Worm (Caenorhabditis elegans) whole organism, young adult: ENCODE data around the gene kel-10.

Source experiments
- B0019.2 ChIP-seq: fragments of 200-800 bp; sonication (Bioruptor generic); conservative IDR thresholded peaks from 2 replicates; pipeline ENCODE4 v1.3.6; 2022; ENCODE audit warnings: missing genetic modification reagents, missing genetic modification characterization, missing compliant biosample characterization
- B0261.1 ChIP-seq: sonication (generic microtip); optimal IDR thresholded peaks from 2 replicates; lab custom pipeline; 2016; ENCODE audit warnings: mild to moderate bottlenecking, missing genetic modification characterization, moderate library complexity, missing compliant biosample characterization
- B0336.3 ChIP-seq: fragments of 200-800 bp; sonication (Bioruptor generic); IDR thresholded peaks from 2 replicates; pipeline ENCODE4 v1.3.6; 2022; ENCODE audit warnings: missing genetic modification characterization, missing compliant biosample characterization
- D2030.7 ChIP-seq: fragments of 200-800 bp; sonication (Bioruptor generic); IDR thresholded peaks from 2 replicates; pipeline ENCODE4 v1.3.6; 2022; ENCODE audit warnings: missing genetic modification reagents, missing genetic modification characterization, missing compliant biosample characterization
- F10E7.11 ChIP-seq: sonication (generic microtip); optimal IDR thresholded peaks from 2 replicates; lab custom pipeline; 2017; ENCODE audit warnings: mild to moderate bottlenecking, missing genetic modification characterization, moderate library complexity, missing compliant biosample characterization
- F22D6.2 ChIP-seq: sonication (generic microtip); optimal IDR thresholded peaks from 2 replicates; lab custom pipeline; 2016; ENCODE audit warnings: mild to moderate bottlenecking, missing genetic modification characterization, missing compliant biosample characterization
- F33H1.4 ChIP-seq: fragments of 200-800 bp; sonication (Bioruptor generic); IDR thresholded peaks from 2 replicates; pipeline ENCODE4 v1.3.6; 2022; ENCODE audit warnings: missing genetic modification reagents, missing genetic modification characterization, missing compliant biosample characterization
- F39B2.1 ChIP-seq: fragments of 200-800 bp; sonication (Bioruptor generic); IDR thresholded peaks from 2 replicates; pipeline ENCODE4 v1.3.6; 2022; ENCODE audit warnings: missing genetic modification reagents, missing genetic modification characterization, missing compliant biosample characterization
- K11D2.4 ChIP-seq: fragments of 200-800 bp; sonication (Bioruptor generic); IDR thresholded peaks from 2 replicates; pipeline ENCODE4 v1.3.6; 2022; ENCODE audit warnings: missing genetic modification reagents, missing genetic modification characterization, missing compliant biosample characterization
- Y53G8AR.9 ChIP-seq: fragments of 200-800 bp; sonication (Bioruptor generic); conservative IDR thresholded peaks from 2 replicates; pipeline ENCODE4 v1.3.6; 2022; ENCODE audit warnings: missing genetic modification reagents, missing genetic modification characterization, missing compliant biosample characterization
- ZK185.1 ChIP-seq: sonication (generic microtip); optimal IDR thresholded peaks from 2 replicates; lab custom pipeline; 2016; ENCODE audit warnings: mild to moderate bottlenecking, missing genetic modification characterization, missing compliant biosample characterization; ENCODE audit not compliant: poor library complexity, severe bottlenecking
- akir-1 ChIP-seq: fragments of 200-800 bp; sonication (Bioruptor generic); optimal IDR thresholded peaks from 2 replicates; lab custom pipeline; 2018; ENCODE audit warnings: mild to moderate bottlenecking, missing genetic modification characterization, moderate library complexity, missing compliant biosample characterization
- attf-5 ChIP-seq: fragments of 200-800 bp; sonication (Bioruptor generic); optimal IDR thresholded peaks from 2 replicates; lab custom pipeline; 2018; ENCODE audit warnings: mild to moderate bottlenecking, missing genetic modification characterization, missing compliant biosample characterization
- attf-6 ChIP-seq: fragments of 200-800 bp; sonication (Bioruptor generic); IDR thresholded peaks from 2 replicates; pipeline ENCODE4 v1.3.6; 2022; ENCODE audit warnings: missing genetic modification reagents, missing genetic modification characterization, missing compliant biosample characterization
- bed-2 ChIP-seq: fragments of 200-800 bp; sonication (Bioruptor generic); IDR thresholded peaks from 2 replicates; pipeline ENCODE4 v1.3.6; 2022; ENCODE audit warnings: missing genetic modification reagents, missing genetic modification characterization, missing compliant biosample characterization
- ccch-3 ChIP-seq: fragments of 200-800 bp; sonication (Bioruptor generic); optimal IDR thresholded peaks from 2 replicates; lab custom pipeline; 2018; ENCODE audit warnings: mild to moderate bottlenecking, missing genetic modification characterization, missing compliant biosample characterization
- dpff-1 ChIP-seq: sonication (generic microtip); optimal IDR thresholded peaks from 2 replicates; lab custom pipeline; 2017; ENCODE audit warnings: mild to moderate bottlenecking, missing genetic modification characterization, missing compliant biosample characterization
- efl-1 ChIP-seq: fragments of 150-350 bp; optimal IDR thresholded peaks from 2 replicates; lab custom pipeline; 2014; ENCODE audit warnings: missing biosample characterization, missing genetic modification reagents, missing genetic modification characterization
- egl-18 ChIP-seq: fragments of 200-800 bp; sonication (Bioruptor generic); IDR thresholded peaks from 2 replicates; pipeline ENCODE4 v1.3.6; 2022; ENCODE audit warnings: missing genetic modification reagents, missing genetic modification characterization, missing compliant biosample characterization
- egl-44 ChIP-seq: fragments of 200-800 bp; sonication (Bioruptor generic); IDR thresholded peaks from 2 replicates; pipeline ENCODE4 v1.3.6; 2022; ENCODE audit warnings: missing genetic modification reagents, missing genetic modification characterization, missing compliant biosample characterization
- fkh-3 ChIP-seq: sonication (generic microtip); optimal IDR thresholded peaks from 2 replicates; lab custom pipeline; 2016; ENCODE audit warnings: mild to moderate bottlenecking, missing genetic modification characterization, missing compliant biosample characterization
- him-1 ChIP-seq: sonication (generic microtip); optimal IDR thresholded peaks from 2 replicates; lab custom pipeline; 2016; ENCODE audit warnings: missing genotype, missing genetic modification reagents, missing genetic modification characterization, missing compliant biosample characterization
- hlh-12 ChIP-seq: sonication (generic microtip); optimal IDR thresholded peaks from 2 replicates; lab custom pipeline; 2016; ENCODE audit warnings: missing genetic modification characterization, missing compliant biosample characterization
- hmg-20 ChIP-seq: fragments of 200-800 bp; sonication (Bioruptor generic); IDR thresholded peaks from 2 replicates; pipeline ENCODE4 v1.3.6; 2022; ENCODE audit warnings: missing genetic modification reagents, missing genetic modification characterization, missing compliant biosample characterization
- lag-1 ChIP-seq: fragments of 200-800 bp; sonication (Bioruptor generic); IDR thresholded peaks from 2 replicates; pipeline ENCODE4 v1.3.6; 2022; ENCODE audit warnings: missing genetic modification reagents, missing genetic modification characterization, missing compliant biosample characterization
- lin-54 ChIP-seq: fragments of 200-800 bp; sonication (Bioruptor generic); optimal IDR thresholded peaks from 2 replicates; lab custom pipeline; 2018; ENCODE audit warnings: mild to moderate bottlenecking, missing genetic modification characterization, missing compliant biosample characterization
- lsl-1 ChIP-seq: fragments of 200-800 bp; sonication (Bioruptor generic); optimal IDR thresholded peaks from 2 replicates; lab custom pipeline; 2018; ENCODE audit warnings: mild to moderate bottlenecking, missing genetic modification characterization, moderate library complexity, missing compliant biosample characterization
- madf-10 ChIP-seq: sonication (generic microtip); optimal IDR thresholded peaks from 2 replicates; lab custom pipeline; 2016; ENCODE audit warnings: mild to moderate bottlenecking, missing genetic modification characterization, missing compliant biosample characterization
- madf-6 ChIP-seq: fragments of 200-800 bp; sonication (Bioruptor generic); IDR thresholded peaks from 2 replicates; pipeline ENCODE4 v1.3.6; 2022; ENCODE audit warnings: missing genetic modification reagents, missing genetic modification characterization, missing compliant biosample characterization
- madf-8 ChIP-seq: fragments of 200-800 bp; sonication (Bioruptor generic); conservative IDR thresholded peaks from 2 replicates; pipeline ENCODE4 v1.3.6; 2022; ENCODE audit warnings: missing genetic modification reagents, missing genetic modification characterization, missing compliant biosample characterization
- nfya-2 ChIP-seq: fragments of 200-800 bp; sonication (Bioruptor generic); IDR thresholded peaks from 2 replicates; pipeline ENCODE4 v1.3.6; 2022; ENCODE audit warnings: missing genetic modification reagents, missing genetic modification characterization, missing compliant biosample characterization
- nhr-120 ChIP-seq: fragments of 200-800 bp; sonication (Bioruptor generic); IDR thresholded peaks from 2 replicates; pipeline ENCODE4 v1.3.6; 2022; ENCODE audit warnings: missing genetic modification characterization, missing compliant biosample characterization
- pha-4 ChIP-seq: fragments of 150-350 bp; sonication (generic microtip); optimal IDR thresholded peaks from 2 replicates; lab custom pipeline; 2014; ENCODE audit warnings: missing biosample characterization, missing genetic modification reagents, missing genetic modification characterization
- rcor-1 ChIP-seq: fragments of 200-800 bp; sonication (Bioruptor generic); IDR thresholded peaks from 2 replicates; pipeline ENCODE4 v1.3.6; 2022; ENCODE audit warnings: missing genetic modification reagents, missing genetic modification characterization, missing compliant biosample characterization
- rpc-1 ChIP-seq, 2 experiments: fragments of 150-350 bp in 1 of 2; sonication (generic microtip) in 1 of 2; optimal IDR thresholded peaks; 2 replicates each; lab custom pipeline; 2014 to 2018; ENCODE audit warnings: missing biosample characterization in 1 of 2, missing genetic modification characterization in 1 of 2, missing genetic modification reagents in 1 of 2, missing genotype in 1 of 2
- sea-2 ChIP-seq: fragments of 200-800 bp; sonication (Bioruptor generic); IDR thresholded peaks from 2 replicates; pipeline ENCODE4 v1.3.6; 2022; ENCODE audit warnings: missing genetic modification characterization, missing compliant biosample characterization
- snpc-1.1 ChIP-seq: sonication (generic microtip); optimal IDR thresholded peaks from 2 replicates; lab custom pipeline; 2017; ENCODE audit warnings: missing genetic modification characterization, mild to moderate bottlenecking, missing compliant biosample characterization, antibody characterized with exemption, moderate library complexity, missing genotype, missing genetic modification reagents; ENCODE audit not compliant: insufficient read depth
- snpc-4 ChIP-seq, 5 experiments: fragments of 150-350 bp in 1 of 5; sonication (generic microtip) in 4 of 5; optimal IDR thresholded peaks; 2 replicates each; lab custom pipeline; 2014 to 2018; ENCODE audit warnings: missing genetic modification characterization in 5 of 5, missing biosample characterization in 3 of 5, antibody characterized with exemption in 2 of 5, mild to moderate bottlenecking in 2 of 5, missing compliant biosample characterization in 2 of 5, missing genotype in 2 of 5, moderate library complexity in 2 of 5, missing genetic modification reagents in 1 of 5
- unc-130 ChIP-seq: sonication (generic microtip); optimal IDR thresholded peaks from 2 replicates; lab custom pipeline; 2016; ENCODE audit warnings: missing genetic modification reagents, missing genetic modification characterization, missing compliant biosample characterization
- unc-62 ChIP-seq: fragments of 150-350 bp; optimal IDR thresholded peaks from 2 replicates; lab custom pipeline; 2014; ENCODE audit warnings: missing biosample characterization, missing genetic modification reagents, missing genetic modification characterization
- zim-3 ChIP-seq: sonication (generic microtip); optimal IDR thresholded peaks from 2 replicates; lab custom pipeline; 2017; ENCODE audit warnings: mild to moderate bottlenecking, missing genetic modification characterization, moderate library complexity, missing compliant biosample characterization
- ztf-26 ChIP-seq: sonication (generic microtip); optimal IDR thresholded peaks from 2 replicates; lab custom pipeline; 2017; ENCODE audit warnings: missing genetic modification characterization, missing compliant biosample characterization
- ztf-6 ChIP-seq: fragments of 200-800 bp; sonication (Bioruptor generic); IDR thresholded peaks from 2 replicates; pipeline ENCODE4 v1.3.6; 2022; ENCODE audit warnings: missing genetic modification reagents, missing genetic modification characterization, missing compliant biosample characterization

The kel-10 gene

ce11 chrIII:10088508-10088981, 12.7 kb downstream of the kel-10 start, which contains the start of gene hal-2:
Gene hal-2 (minus strand): TSS chrIII:10088931.
- TF ChIP-seq sea-2 (GFP tag; lab: Robert Waterston, UW) (no peak), K11D2.4 (GFP tag; lab: Robert Waterston, UW) (no peak), nhr-120 (GFP tag; lab: Robert Waterston, UW) (no peak), F10E7.11 (tag; lab: Kevin White, UChicago) (no peak), rpc-1 (optimal IDR thresholded peaks at IDR 0.05; lab: Kevin White, UChicago) (no peak), rpc-1 (tag; optimal IDR thresholded peaks at IDR 0.05; lab: Kevin White, UChicago) (no peak), hmg-20 (GFP tag; lab: Robert Waterston, UW) (no peak), F22D6.2 (tag; lab: Kevin White, UChicago) (no peak), efl-1 (GFP tag; lab: Kevin White, UChicago) (peak; percentile 71), nfya-2 (no peak), zim-3 (tag; lab: Kevin White, UChicago) (no peak), ztf-6 (no peak), lsl-1 (peak; percentile 36), B0019.2 (GFP tag; lab: Robert Waterston, UW) (no peak), unc-62 (no peak), madf-8 (0 out of 2 replicates have a peak, but pooled peaks have one; percentile 7), bed-2 (GFP tag; lab: Robert Waterston, UW) (no peak), snpc-1.1 (tag; lab: Kevin White, UChicago) (no peak), B0261.1 (tag; lab: Kevin White, UChicago) (no peak), fkh-3 (tag; lab: Kevin White, UChicago) (no peak), Y53G8AR.9 (GFP tag; lab: Robert Waterston, UW) (no peak), hlh-12 (tag; lab: Kevin White, UChicago) (no peak), snpc-4 (GFP tag; optimal IDR thresholded peaks at IDR 0.05; lab: Kevin White, UChicago) (no peak), snpc-4 (tag; optimal IDR thresholded peaks at IDR 0.05; lab: Kevin White, UChicago) (no peak), him-1 (tag; lab: Kevin White, UChicago) (no peak), attf-5 (no peak), B0336.3 (GFP tag; lab: Robert Waterston, UW) (no peak), madf-6 (GFP tag; lab: Robert Waterston, UW) (peak; percentile 33; the same call in 1 of the 2 replicates), ccch-3 (no peak), rcor-1 (GFP tag; lab: Robert Waterston, UW) (no peak), ZK185.1 (tag; lab: Kevin White, UChicago) (no peak), madf-10 (tag; lab: Kevin White, UChicago) (no peak), F33H1.4 (GFP tag; lab: Robert Waterston, UW) (peak; percentile 73), dpff-1 (tag; lab: Kevin White, UChicago) (no peak), egl-44 (GFP tag; lab: Robert Waterston, UW) (no peak), ztf-26 (tag; lab: Kevin White, UChicago) (no peak), akir-1 (GFP tag; lab: Kevin White, UChicago) (no peak)
- TF ChIP-seq, all 124 proteins: peak for 5

ce11 chrIII:10085983-10086382, 15.3 kb downstream of the kel-10 start, which contains the start of gene T16H12.2:
Gene T16H12.2 (plus strand): TSS chrIII:10086283.
- no peak for TF ChIP-seq lag-1 (GFP tag; lab: Robert Waterston, UW)
- no peak for TF ChIP-seq F39B2.1 (GFP tag; lab: Robert Waterston, UW)
- TF ChIP-seq lin-54 = no peak
- TF ChIP-seq D2030.7 = no peak
- no peak for TF ChIP-seq egl-18 (GFP tag; lab: Robert Waterston, UW)
- TF ChIP-seq pha-4 = no peak
- no peak for TF ChIP-seq unc-130
- no peak for TF ChIP-seq attf-6 (GFP tag; lab: Robert Waterston, UW)
